Fruit fly (Drosophila melanogaster) whole organism, adult: ENCODE measurements around the gene CG33269.

Experiments
- CG11617 ChIP-seq: fragments of 200-800 bp; sonication (Bioruptor generic); optimal IDR thresholded peaks from 2 replicates; lab custom pipeline; 2017; ENCODE audit warnings: mild to moderate bottlenecking, missing biosample characterization, missing genetic modification reagents, missing genetic modification characterization
- CG12768 ChIP-seq: fragments of 200-800 bp; sonication (Bioruptor generic); optimal IDR thresholded peaks from 2 replicates; lab custom pipeline; 2017; ENCODE audit warnings: missing biosample characterization, missing genetic modification characterization, mild to moderate bottlenecking, moderate library complexity, missing genetic modification reagents
- CG14711 ChIP-seq: fragments of 200-800 bp; sonication (Bioruptor generic); optimal IDR thresholded peaks from 2 replicates; lab custom pipeline; 2018; ENCODE audit warnings: missing biosample characterization, mild to moderate bottlenecking, missing genetic modification characterization, moderate library complexity
- CG1620 ChIP-seq: fragments of 200-800 bp; sonication (Bioruptor generic); optimal IDR thresholded peaks from 2 replicates; lab custom pipeline; 2016; ENCODE audit warnings: missing biosample characterization, missing genetic modification characterization
- CG33017 ChIP-seq: fragments of 200-800 bp; sonication (Bioruptor generic); optimal IDR thresholded peaks from 2 replicates; lab custom pipeline; 2018; ENCODE audit warnings: missing biosample characterization, mild to moderate bottlenecking, missing genetic modification characterization, moderate library complexity
- CG5204 ChIP-seq: fragments of 200-800 bp; sonication (Bioruptor generic); optimal IDR thresholded peaks from 2 replicates; lab custom pipeline; 2016; ENCODE audit warnings: missing biosample characterization, missing genetic modification characterization
- CG7045 ChIP-seq: fragments of 200-800 bp; sonication (Bioruptor generic); optimal IDR thresholded peaks from 2 replicates; lab custom pipeline; 2017; ENCODE audit warnings: missing biosample characterization, mild to moderate bottlenecking, missing genetic modification characterization
- CG7101 ChIP-seq: fragments of 200-800 bp; sonication (Bioruptor generic); optimal IDR thresholded peaks from 2 replicates; lab custom pipeline; 2018; ENCODE audit warnings: missing biosample characterization, mild to moderate bottlenecking, missing genetic modification characterization, moderate library complexity
- Clk ChIP-seq: fragments of 200-800 bp; sonication (Bioruptor generic); optimal IDR thresholded peaks from 2 replicates; lab custom pipeline; 2017; ENCODE audit warnings: missing biosample characterization, missing genetic modification characterization
- Crg-1 ChIP-seq: fragments of 200-800 bp; sonication (Bioruptor generic); optimal IDR thresholded peaks from 2 replicates; lab custom pipeline; 2016; ENCODE audit warnings: missing biosample characterization, missing genetic modification characterization
- Hr96 ChIP-seq: fragments of 200-800 bp; sonication (Bioruptor generic); optimal IDR thresholded peaks from 2 replicates; lab custom pipeline; 2016; ENCODE audit warnings: missing biosample characterization, missing genetic modification characterization
- Mnt ChIP-seq: fragments of 200-800 bp; sonication (Bioruptor generic); optimal IDR thresholded peaks from 2 replicates; lab custom pipeline; 2016; ENCODE audit warnings: missing biosample characterization, mild to moderate bottlenecking, missing genetic modification characterization
- bab1 ChIP-seq: fragments of 200-800 bp; sonication (Bioruptor generic); optimal IDR thresholded peaks from 3 replicates; lab custom pipeline; 2019; ENCODE audit warnings: missing biosample characterization, mild to moderate bottlenecking, missing genetic modification characterization, moderate library complexity
- cic ChIP-seq: fragments of 200-800 bp; sonication (Bioruptor generic); optimal IDR thresholded peaks from 2 replicates; lab custom pipeline; 2017; ENCODE audit warnings: missing biosample characterization, mild to moderate bottlenecking, missing genetic modification characterization, moderate library complexity
- cnc ChIP-seq, 2 experiments: fragments of >200 bp; optimal IDR thresholded peaks; 2 replicates each; lab custom pipeline; 2017
- kay ChIP-seq: fragments of 200-800 bp; sonication (Bioruptor generic); peaks from one replicate; lab custom pipeline; 2016; ENCODE audit warnings: missing biosample characterization, missing genetic modification characterization, borderline replicate concordance
- ovo ChIP-seq: fragments of 200-800 bp; sonication (Bioruptor generic); optimal IDR thresholded peaks from 2 replicates; lab custom pipeline; 2016; ENCODE audit warnings: missing biosample characterization, missing genetic modification characterization
- pad ChIP-seq: fragments of 200-800 bp; sonication (Bioruptor generic); optimal IDR thresholded peaks from 3 replicates; lab custom pipeline; 2017; ENCODE audit warnings: missing biosample characterization, missing genetic modification characterization, mild to moderate bottlenecking, moderate library complexity, missing genetic modification reagents
- tj ChIP-seq: fragments of 200-800 bp; sonication (Bioruptor generic); optimal IDR thresholded peaks from 3 replicates; lab custom pipeline; 2017; ENCODE audit warnings: missing biosample characterization, mild to moderate bottlenecking, missing genetic modification characterization, moderate library complexity
- toe ChIP-seq: fragments of 200-800 bp; sonication (Bioruptor generic); optimal IDR thresholded peaks from 2 replicates; lab custom pipeline; 2016; ENCODE audit warnings: missing biosample characterization, missing genetic modification characterization

CG33269 gene

dm6 chr3L:11586794-11587462 lies 4.9 kb upstream of the CG33269 start:
- peak; percentile 96 for TF ChIP-seq ovo
- peak; percentile 85 for TF ChIP-seq pad (GFP tag; lab: Kevin White, UChicago)
- no peak for TF ChIP-seq toe (GFP tag; lab: Kevin White, UChicago)

- TF ChIP-seq Crg-1 (GFP tag; lab: Kevin White, UChicago), result no peak
- TF ChIP-seq kay (GFP tag; lab: Kevin White, UChicago), result no peak
- TF ChIP-seq Hr96 (GFP tag; lab: Kevin White, UChicago), result no peak
- no peak for TF ChIP-seq CG7101 (tag; lab: Kevin White, UChicago)
- no peak for TF ChIP-seq bab1
- TF ChIP-seq ovo, result no peak
These were observed 2.0 kb upstream of the CG33269 start, which contains the start of gene CG32086 for dm6 chr3L:11583964-11584363. CG32086 (minus strand) TSS chr3L:11584064.

dm6 chr3L:11580919-11581318 lies 1.1 kb downstream of the CG33269 start, which contains the start of gene CG43391:
CG43391 (minus strand) TSS chr3L:11581019.
- TF ChIP-seq Mnt, result no peak
- TF ChIP-seq CG5204, result no peak
- TF ChIP-seq toe (GFP tag; lab: Kevin White, UChicago), result no peak
- TF ChIP-seq CG7045, result no peak
- TF ChIP-seq kay (GFP tag; lab: Kevin White, UChicago), result no peak
- no peak for TF ChIP-seq Clk (GFP tag; lab: Kevin White, UChicago)
- TF ChIP-seq CG7101 (tag; lab: Kevin White, UChicago), result no peak
- TF ChIP-seq CG14711 (tag; lab: Kevin White, UChicago), result no peak
- no peak for TF ChIP-seq CG33017
- TF ChIP-seq CG12768 (GFP tag; lab: Kevin White, UChicago), result no peak
- TF ChIP-seq CG11617 (GFP tag; lab: Kevin White, UChicago), result no peak
- TF ChIP-seq cnc (optimal IDR thresholded peaks at IDR 0.05; lab: Kevin White, UChicago), result no peak
- no peak for TF ChIP-seq tj (GFP tag; lab: Kevin White, UChicago)
- no peak for TF ChIP-seq Hr96 (GFP tag; lab: Kevin White, UChicago)
- no peak for TF ChIP-seq cic (GFP tag; lab: Kevin White, UChicago)
- TF ChIP-seq CG1620, result no peak
- no peak for TF ChIP-seq pad (GFP tag; lab: Kevin White, UChicago)
- no peak for TF ChIP-seq ovo
- no peak for TF ChIP-seq Crg-1 (GFP tag; lab: Kevin White, UChicago)
- no peak for TF ChIP-seq bab1

- TF ChIP-seq Crg-1 (GFP tag; lab: Kevin White, UChicago) (no peak), Hr96 (GFP tag; lab: Kevin White, UChicago) (no peak), bab1 (no peak), Mnt (no peak), cnc (optimal IDR thresholded peaks at IDR 0.05; lab: Kevin White, UChicago) (no peak), CG5204 (no peak), toe (GFP tag; lab: Kevin White, UChicago) (no peak), CG33017 (no peak)
These were observed 2.1 kb downstream of the CG33269 start, which contains the start of gene CG43390 for dm6 chr3L:11579919-11580318. CG43390 (minus strand) TSS chr3L:11579950.

dm6 chr3L:11578847-11579246 lies 3.1 kb downstream of the CG33269 start:
- no peak for TF ChIP-seq CG5204
- TF ChIP-seq CG33017, result no peak
- no peak for TF ChIP-seq bab1
- TF ChIP-seq CG7045, result no peak
- no peak for TF ChIP-seq CG1620
- TF ChIP-seq Clk (GFP tag; lab: Kevin White, UChicago), result no peak
- no peak for TF ChIP-seq CG12768 (GFP tag; lab: Kevin White, UChicago)
- no peak for TF ChIP-seq ovo
- no peak for TF ChIP-seq CG14711 (tag; lab: Kevin White, UChicago)
- no peak for TF ChIP-seq cnc (optimal IDR thresholded peaks at IDR 0.05; lab: Kevin White, UChicago)
- TF ChIP-seq Hr96 (GFP tag; lab: Kevin White, UChicago), result no peak
- no peak for TF ChIP-seq pad (GFP tag; lab: Kevin White, UChicago)
- no peak for TF ChIP-seq CG7101 (tag; lab: Kevin White, UChicago)
- TF ChIP-seq CG11617 (GFP tag; lab: Kevin White, UChicago), result no peak
- no peak for TF ChIP-seq tj (GFP tag; lab: Kevin White, UChicago)
- TF ChIP-seq cic (GFP tag; lab: Kevin White, UChicago), result no peak
- no peak for TF ChIP-seq kay (GFP tag; lab: Kevin White, UChicago)
- no peak for TF ChIP-seq Mnt
- TF ChIP-seq toe (GFP tag; lab: Kevin White, UChicago), result no peak

- TF ChIP-seq Crg-1 (GFP tag; lab: Kevin White, UChicago) (no peak), tj (GFP tag; lab: Kevin White, UChicago) (no peak), toe (GFP tag; lab: Kevin White, UChicago) (no peak)
These were observed 3.8 kb downstream of the CG33269 start, which contains the start of gene CG33270 for dm6 chr3L:11578211-11578673. CG33270 (minus strand) TSS chr3L:11578623.

dm6 chr3L:11577395-11577794 lies 4.6 kb downstream of the CG33269 start, which contains the start of gene CG33271:
CG33271 (minus strand) TSS chr3L:11577495.
- TF ChIP-seq cnc (optimal IDR thresholded peaks at IDR 0.05; lab: Kevin White, UChicago) (no peak), CG11617 (GFP tag; lab: Kevin White, UChicago) (no peak), Hr96 (GFP tag; lab: Kevin White, UChicago) (no peak), bab1 (no peak), ovo (no peak), CG7101 (tag; lab: Kevin White, UChicago) (no peak), CG5204 (no peak), tj (GFP tag; lab: Kevin White, UChicago) (no peak), kay (GFP tag; lab: Kevin White, UChicago) (no peak), Crg-1 (GFP tag; lab: Kevin White, UChicago) (no peak), CG14711 (tag; lab: Kevin White, UChicago) (no peak), pad (GFP tag; lab: Kevin White, UChicago) (no peak), CG12768 (GFP tag; lab: Kevin White, UChicago) (no peak), toe (GFP tag; lab: Kevin White, UChicago) (no peak), Clk (GFP tag; lab: Kevin White, UChicago) (no peak), CG33017 (no peak)
